Worm (Caenorhabditis elegans) whole organism, young adult: ENCODE data around the gene srt-68.
A peak's percentile ranks its signal among the peaks of the same experiment; 100 is the strongest.

Source experiments
- B0261.1 ChIP-seq: sonication (generic microtip); optimal IDR thresholded peaks from 2 replicates; lab custom pipeline; 2016; ENCODE audit warnings: mild to moderate bottlenecking, missing genetic modification characterization, moderate library complexity, missing compliant biosample characterization
- F52B5.7 ChIP-seq: sonication (generic microtip); optimal IDR thresholded peaks from 2 replicates; lab custom pipeline; 2016; ENCODE audit warnings: mild to moderate bottlenecking, missing genetic modification characterization, missing compliant biosample characterization
- F57C9.4 ChIP-seq: sonication (generic microtip); optimal IDR thresholded peaks from 2 replicates; lab custom pipeline; 2017; ENCODE audit warnings: mild to moderate bottlenecking, missing genetic modification characterization, missing compliant biosample characterization
- T26A5.8 ChIP-seq: sonication (generic microtip); optimal IDR thresholded peaks from 2 replicates; lab custom pipeline; 2016; ENCODE audit warnings: missing genetic modification characterization, missing compliant biosample characterization
- Y53F4B.3 ChIP-seq: fragments of 200-800 bp; sonication (Bioruptor generic); IDR thresholded peaks from 2 replicates; pipeline ENCODE4 v1.3.6; 2022; ENCODE audit warnings: missing genetic modification reagents, missing genetic modification characterization, missing compliant biosample characterization
- Y67H2A.10 ChIP-seq: fragments of 200-800 bp; sonication (Bioruptor generic); conservative IDR thresholded peaks from 2 replicates; pipeline ENCODE4 v1.3.6; 2022; ENCODE audit warnings: missing genetic modification reagents, missing genetic modification characterization, missing compliant biosample characterization
- akir-1 ChIP-seq: fragments of 200-800 bp; sonication (Bioruptor generic); optimal IDR thresholded peaks from 2 replicates; lab custom pipeline; 2018; ENCODE audit warnings: mild to moderate bottlenecking, missing genetic modification characterization, moderate library complexity, missing compliant biosample characterization
- attf-6 ChIP-seq: fragments of 200-800 bp; sonication (Bioruptor generic); IDR thresholded peaks from 2 replicates; pipeline ENCODE4 v1.3.6; 2022; ENCODE audit warnings: missing genetic modification reagents, missing genetic modification characterization, missing compliant biosample characterization
- ceh-100 ChIP-seq: fragments of 200-800 bp; sonication (Bioruptor generic); IDR thresholded peaks from 2 replicates; pipeline ENCODE4 v1.3.6; 2022; ENCODE audit warnings: missing genetic modification reagents, missing genetic modification characterization, missing compliant biosample characterization
- die-1 ChIP-seq: sonication (generic microtip); optimal IDR thresholded peaks from 2 replicates; lab custom pipeline; 2016; ENCODE audit warnings: missing genotype, mild to moderate bottlenecking, missing genetic modification characterization, missing compliant biosample characterization
- dox-1 ChIP-seq: fragments of 200-800 bp; sonication (Bioruptor generic); IDR thresholded peaks from 2 replicates; pipeline ENCODE4 v1.3.6; 2022; ENCODE audit warnings: missing genetic modification reagents, missing genetic modification characterization, missing compliant biosample characterization
- efl-1 ChIP-seq: fragments of 150-350 bp; optimal IDR thresholded peaks from 2 replicates; lab custom pipeline; 2014; ENCODE audit warnings: missing biosample characterization, missing genetic modification reagents, missing genetic modification characterization
- egl-44 ChIP-seq: fragments of 200-800 bp; sonication (Bioruptor generic); IDR thresholded peaks from 2 replicates; pipeline ENCODE4 v1.3.6; 2022; ENCODE audit warnings: missing genetic modification reagents, missing genetic modification characterization, missing compliant biosample characterization
- lag-1 ChIP-seq: fragments of 200-800 bp; sonication (Bioruptor generic); IDR thresholded peaks from 2 replicates; pipeline ENCODE4 v1.3.6; 2022; ENCODE audit warnings: missing genetic modification reagents, missing genetic modification characterization, missing compliant biosample characterization
- let-607 ChIP-seq, 2 experiments: fragments of 200-800 bp in 1 of 2; sonication (Bioruptor generic) in 1 of 2; sonication (generic microtip) in 1 of 2; optimal IDR thresholded peaks; 2 replicates each; lab custom pipeline; 2016 to 2018; ENCODE audit warnings: mild to moderate bottlenecking in 2 of 2, missing compliant biosample characterization in 2 of 2, missing genetic modification characterization in 2 of 2, moderate library complexity in 2 of 2, missing genotype in 1 of 2
- lin-54 ChIP-seq: fragments of 200-800 bp; sonication (Bioruptor generic); optimal IDR thresholded peaks from 2 replicates; lab custom pipeline; 2018; ENCODE audit warnings: mild to moderate bottlenecking, missing genetic modification characterization, missing compliant biosample characterization
- lsl-1 ChIP-seq: fragments of 200-800 bp; sonication (Bioruptor generic); optimal IDR thresholded peaks from 2 replicates; lab custom pipeline; 2018; ENCODE audit warnings: mild to moderate bottlenecking, missing genetic modification characterization, moderate library complexity, missing compliant biosample characterization
- madf-10 ChIP-seq: sonication (generic microtip); optimal IDR thresholded peaks from 2 replicates; lab custom pipeline; 2016; ENCODE audit warnings: mild to moderate bottlenecking, missing genetic modification characterization, missing compliant biosample characterization
- madf-6 ChIP-seq: fragments of 200-800 bp; sonication (Bioruptor generic); IDR thresholded peaks from 2 replicates; pipeline ENCODE4 v1.3.6; 2022; ENCODE audit warnings: missing genetic modification reagents, missing genetic modification characterization, missing compliant biosample characterization
- madf-8 ChIP-seq: fragments of 200-800 bp; sonication (Bioruptor generic); conservative IDR thresholded peaks from 2 replicates; pipeline ENCODE4 v1.3.6; 2022; ENCODE audit warnings: missing genetic modification reagents, missing genetic modification characterization, missing compliant biosample characterization
- mel-28 ChIP-seq: sonication (generic microtip); optimal IDR thresholded peaks from 2 replicates; lab custom pipeline; 2016; ENCODE audit warnings: borderline replicate concordance, mild to moderate bottlenecking, missing genetic modification characterization, missing compliant biosample characterization
- mes-4 ChIP-seq: sonication (generic microtip); optimal IDR thresholded peaks from 2 replicates; lab custom pipeline; 2016; ENCODE audit warnings: missing genotype, missing genetic modification characterization, missing compliant biosample characterization
- nhr-179 ChIP-seq: sonication (generic microtip); optimal IDR thresholded peaks from 2 replicates; lab custom pipeline; 2016; ENCODE audit warnings: mild to moderate bottlenecking, missing genetic modification characterization, missing compliant biosample characterization
- rcor-1 ChIP-seq: fragments of 200-800 bp; sonication (Bioruptor generic); IDR thresholded peaks from 2 replicates; pipeline ENCODE4 v1.3.6; 2022; ENCODE audit warnings: missing genetic modification reagents, missing genetic modification characterization, missing compliant biosample characterization
- rpc-1 ChIP-seq, 2 experiments: fragments of 150-350 bp in 1 of 2; sonication (generic microtip) in 1 of 2; optimal IDR thresholded peaks; 2 replicates each; lab custom pipeline; 2014 to 2018; ENCODE audit warnings: missing biosample characterization in 1 of 2, missing genetic modification characterization in 1 of 2, missing genetic modification reagents in 1 of 2, missing genotype in 1 of 2
- sea-2 ChIP-seq: fragments of 200-800 bp; sonication (Bioruptor generic); IDR thresholded peaks from 2 replicates; pipeline ENCODE4 v1.3.6; 2022; ENCODE audit warnings: missing genetic modification characterization, missing compliant biosample characterization
- snpc-1.3 ChIP-seq: sonication (generic microtip); optimal IDR thresholded peaks from 2 replicates; lab custom pipeline; 2017; ENCODE audit warnings: missing genetic modification characterization, mild to moderate bottlenecking, missing compliant biosample characterization, antibody characterized with exemption, moderate library complexity, missing genotype, missing genetic modification reagents; ENCODE audit not compliant: insufficient read depth
- tbp1 ChIP-seq: fragments of 200-800 bp; sonication (Bioruptor generic); optimal IDR thresholded peaks from 2 replicates; lab custom pipeline; 2018; ENCODE audit warnings: mild to moderate bottlenecking, missing genetic modification characterization, missing compliant biosample characterization
- xnd-1 ChIP-seq: sonication (generic microtip); optimal IDR thresholded peaks from 2 replicates; lab custom pipeline; 2016; ENCODE audit warnings: missing genotype, missing genetic modification reagents, missing genetic modification characterization, missing compliant biosample characterization
- zfh-2 ChIP-seq: fragments of 200-800 bp; sonication (Bioruptor generic); conservative IDR thresholded peaks from 2 replicates; pipeline ENCODE4 v1.3.6; 2022; ENCODE audit warnings: missing genetic modification reagents, missing genetic modification characterization, missing compliant biosample characterization

srt-68 gene

ce11 chrV:5204127-5204526 is 47.8 kb downstream of the srt-68 start, which contains the start of gene ttc-37 (continued):
- TF ChIP-seq tbp1 (GFP tag; lab: Kevin White, UChicago) (no peak), Y67H2A.10 (no peak), dox-1 (no peak), Y53F4B.3 (no peak), lin-54 (GFP tag; lab: Kevin White, UChicago) (peak; percentile 95), ceh-100 (no peak)
- TF ChIP-seq, all 124 proteins: peak for 8

- TF ChIP-seq die-1 (tag; lab: Kevin White, UChicago) (no peak), zfh-2 (no peak), madf-6 (GFP tag; lab: Robert Waterston, UW) (peak; percentile 54; the same call in 1 of the 2 replicates), lsl-1 (peak; percentile 63), xnd-1 (tag; lab: Kevin White, UChicago) (peak; percentile 45), sea-2 (GFP tag; lab: Robert Waterston, UW) (no peak)
These were observed 48.3 kb downstream of the srt-68 start for ce11 chrV:5203643-5204042.

- TF ChIP-seq madf-8 (GFP tag; lab: Robert Waterston, UW) (no peak), efl-1 (GFP tag; lab: Kevin White, UChicago) (no peak), mel-28 (tag; lab: Kevin White, UChicago) (no peak), lag-1 (no peak), let-607 (tag; optimal IDR thresholded peaks at IDR 0.05; lab: Kevin White, UChicago) (no peak), T26A5.8 (tag; lab: Kevin White, UChicago) (no peak), madf-10 (tag; lab: Kevin White, UChicago) (no peak), snpc-1.3 (tag; lab: Kevin White, UChicago) (no peak), B0261.1 (no peak), akir-1 (GFP tag; lab: Kevin White, UChicago) (no peak), attf-6 (no peak), F52B5.7 (tag; lab: Kevin White, UChicago) (no peak), nhr-179 (no peak), rcor-1 (GFP tag; lab: Robert Waterston, UW) (no peak), egl-44 (GFP tag; lab: Robert Waterston, UW) (no peak), F57C9.4 (tag; lab: Kevin White, UChicago) (no peak), mes-4 (no peak), rpc-1 (optimal IDR thresholded peaks at IDR 0.05; lab: Kevin White, UChicago) (no peak), rpc-1 (tag; optimal IDR thresholded peaks at IDR 0.05; lab: Kevin White, UChicago) (no peak)
These were observed 50.2 kb downstream of the srt-68 start for ce11 chrV:5201706-5202105.
